Worm (Caenorhabditis elegans) whole organism, L1 larva: Measurements from ENCODE around the gene str-196.

Experiments used
- C16A3.4 ChIP-seq: fragments of 150-350 bp; optimal IDR thresholded peaks from 2 replicates; lab custom pipeline; 2014; ENCODE audit warnings: missing biosample characterization, missing genetic modification characterization
- F16B12.6 ChIP-seq: fragments of 150-350 bp; optimal IDR thresholded peaks from 2 replicates; lab custom pipeline; 2014; ENCODE audit warnings: missing biosample characterization, missing genetic modification characterization
- Y116A8C.19 ChIP-seq: sonication (generic microtip); optimal IDR thresholded peaks from 2 replicates; lab custom pipeline; 2016; ENCODE audit warnings: missing compliant biosample characterization, missing genetic modification characterization, borderline replicate concordance
- aha-1 ChIP-seq: fragments of 150-350 bp; optimal IDR thresholded peaks from 2 replicates; lab custom pipeline; 2014; ENCODE audit warnings: missing biosample characterization, missing genetic modification characterization
- aly-2 ChIP-seq: fragments of 150-350 bp; optimal IDR thresholded peaks from 2 replicates; lab custom pipeline; 2014; ENCODE audit warnings: missing biosample characterization, missing genetic modification characterization
- blmp-1 ChIP-seq: fragments of 150-350 bp; optimal IDR thresholded peaks from 2 replicates; lab custom pipeline; 2014; ENCODE audit warnings: missing biosample characterization, missing genetic modification characterization
- ceh-63 ChIP-seq: fragments of 200-800 bp; sonication (Bioruptor generic); optimal IDR thresholded peaks from 2 replicates; lab custom pipeline; 2018; ENCODE audit warnings: mild to moderate bottlenecking, missing genetic modification characterization, missing compliant biosample characterization
- ceh-82 ChIP-seq, 3 experiments: fragments of 150-350 bp in 1 of 3; sonication (generic microtip) in 2 of 3; optimal IDR thresholded peaks; 2 replicates each; lab custom pipeline; 2014 to 2017; ENCODE audit warnings: missing biosample characterization in 3 of 3, missing genetic modification characterization in 3 of 3
- ceh-90 ChIP-seq: sonication (generic microtip); optimal IDR thresholded peaks from 2 replicates; lab custom pipeline; 2016; ENCODE audit warnings: missing genetic modification characterization, missing compliant biosample characterization
- dpl-1 ChIP-seq, 3 experiments: fragments of 150-350 bp in 2 of 3; sonication (generic microtip) in 1 of 3; optimal IDR thresholded peaks; 2 replicates each; lab custom pipeline; 2014 to 2017; ENCODE audit warnings: missing biosample characterization in 3 of 3, missing genetic modification characterization in 3 of 3, missing genetic modification reagents in 3 of 3
- efl-1 ChIP-seq, 4 experiments: fragments of 150-350 bp; optimal IDR thresholded peaks in 3 of 4; peaks in 1 of 4; 1 replicate in 1 of 4; 2 replicates in 3 of 4; lab custom pipeline; 2014; ENCODE audit warnings: missing biosample characterization in 2 of 4, missing genetic modification characterization in 2 of 4, missing genetic modification reagents in 2 of 4
- efl-3 ChIP-seq: fragments of 200-800 bp; sonication (Bioruptor generic); optimal IDR thresholded peaks from 2 replicates; lab custom pipeline; 2018; ENCODE audit warnings: mild to moderate bottlenecking, missing genetic modification characterization, missing compliant biosample characterization
- elt-2 ChIP-seq: sonication (generic microtip); optimal IDR thresholded peaks from 2 replicates; lab custom pipeline; 2016; ENCODE audit warnings: missing genetic modification characterization, mild to moderate bottlenecking, inconsistent platforms, missing compliant biosample characterization, missing genetic modification reagents
- ets-5 ChIP-seq: fragments of 200-800 bp; sonication (Bioruptor generic); IDR thresholded peaks from 2 replicates; pipeline ENCODE4 v1.3.6; 2022; ENCODE audit warnings: missing genetic modification characterization, missing compliant biosample characterization
- fkh-8 ChIP-seq: sonication (generic microtip); optimal IDR thresholded peaks from 2 replicates; lab custom pipeline; 2016; ENCODE audit warnings: mild to moderate bottlenecking, missing genetic modification characterization, missing compliant biosample characterization
- fos-1 ChIP-seq: fragments of 150-350 bp; optimal IDR thresholded peaks from 2 replicates; lab custom pipeline; 2014; ENCODE audit warnings: missing biosample characterization, missing genetic modification characterization
- hlh-17 ChIP-seq: fragments of 200-800 bp; sonication (Bioruptor generic); optimal IDR thresholded peaks from 2 replicates; lab custom pipeline; 2018; ENCODE audit warnings: missing genetic modification characterization, mild to moderate bottlenecking, missing compliant biosample characterization, moderate library complexity, borderline replicate concordance
- hlh-4 ChIP-seq: sonication (generic microtip); optimal IDR thresholded peaks from 2 replicates; lab custom pipeline; 2016; ENCODE audit warnings: mild to moderate bottlenecking, missing genetic modification characterization, missing compliant biosample characterization
- hpl-2 ChIP-seq: fragments of 150-350 bp; optimal IDR thresholded peaks from 2 replicates; lab custom pipeline; 2014; ENCODE audit warnings: missing biosample characterization, missing genetic modification reagents, missing genetic modification characterization
- irx-1 ChIP-seq: sonication (generic microtip); optimal IDR thresholded peaks from 2 replicates; lab custom pipeline; 2016; ENCODE audit warnings: missing genetic modification characterization, missing compliant biosample characterization
- jun-1 ChIP-seq: fragments of 150-350 bp; optimal IDR thresholded peaks from 2 replicates; lab custom pipeline; 2014; ENCODE audit warnings: missing biosample characterization, missing genetic modification reagents, missing genetic modification characterization
- lin-15B ChIP-seq: fragments of 150-350 bp; sonication (generic microtip); optimal IDR thresholded peaks from 3 replicates; lab custom pipeline; 2014; ENCODE audit warnings: missing biosample characterization, missing genetic modification characterization
- lin-35 ChIP-seq, 2 experiments: fragments of 150-350 bp; optimal IDR thresholded peaks; 2 replicates each; lab custom pipeline; 2014; ENCODE audit warnings: missing biosample characterization in 2 of 2, missing genetic modification characterization in 2 of 2, missing genetic modification reagents in 2 of 2
- lin-39 ChIP-seq: fragments of 150-350 bp; optimal IDR thresholded peaks from 2 replicates; lab custom pipeline; 2014; ENCODE audit warnings: missing biosample characterization, missing genetic modification reagents, missing genetic modification characterization
- lir-3 ChIP-seq: sonication (generic microtip); optimal IDR thresholded peaks from 2 replicates; lab custom pipeline; 2016; ENCODE audit warnings: mild to moderate bottlenecking, missing genetic modification characterization, moderate library complexity, missing compliant biosample characterization; ENCODE audit not compliant: poor library complexity
- mab-9 ChIP-seq: fragments of 200-800 bp; sonication (Bioruptor generic); IDR thresholded peaks from 2 replicates; pipeline ENCODE4 v1.3.6; 2022; ENCODE audit warnings: missing genetic modification reagents, missing genetic modification characterization, missing compliant biosample characterization
- nhr-11 ChIP-seq: fragments of 150-350 bp; optimal IDR thresholded peaks from 2 replicates; lab custom pipeline; 2014; ENCODE audit warnings: missing biosample characterization, missing genetic modification characterization
- nhr-20 ChIP-seq: sonication (generic microtip); optimal IDR thresholded peaks from 2 replicates; lab custom pipeline; 2016; ENCODE audit warnings: mild to moderate bottlenecking, missing genetic modification characterization, missing compliant biosample characterization
- nhr-237 ChIP-seq: fragments of 150-350 bp; optimal IDR thresholded peaks from 2 replicates; lab custom pipeline; 2014; ENCODE audit warnings: missing biosample characterization, missing genetic modification characterization
- nhr-28 ChIP-seq: fragments of 150-350 bp; optimal IDR thresholded peaks from 2 replicates; lab custom pipeline; 2014; ENCODE audit warnings: missing biosample characterization, missing genetic modification characterization
- nhr-47 ChIP-seq: sonication (generic microtip); optimal IDR thresholded peaks from 2 replicates; lab custom pipeline; 2016; ENCODE audit warnings: mild to moderate bottlenecking, missing genetic modification characterization, moderate library complexity, missing compliant biosample characterization
- nhr-84 ChIP-seq: sonication (generic microtip); optimal IDR thresholded peaks from 2 replicates; lab custom pipeline; 2017; ENCODE audit warnings: missing biosample characterization, missing genetic modification characterization
- nhr-90 ChIP-seq: sonication (generic microtip); optimal IDR thresholded peaks from 2 replicates; lab custom pipeline; 2016; ENCODE audit warnings: mild to moderate bottlenecking, missing genetic modification characterization, missing compliant biosample characterization; ENCODE audit not compliant: poor library complexity
- pqm-1 ChIP-seq: sonication (generic microtip); optimal IDR thresholded peaks from 3 replicates; lab custom pipeline; 2017; ENCODE audit warnings: missing biosample characterization, missing genetic modification characterization
- rnt-1 ChIP-seq: sonication (generic microtip); optimal IDR thresholded peaks from 2 replicates; lab custom pipeline; 2016; ENCODE audit warnings: mild to moderate bottlenecking, missing genetic modification characterization, moderate library complexity, missing compliant biosample characterization
- snpc-4 ChIP-seq: fragments of 150-350 bp; optimal IDR thresholded peaks from 2 replicates; lab custom pipeline; 2014; ENCODE audit warnings: missing biosample characterization, missing genetic modification characterization
- sox-4 ChIP-seq: sonication (generic microtip); optimal IDR thresholded peaks from 2 replicates; lab custom pipeline; 2016; ENCODE audit warnings: missing genetic modification characterization, missing compliant biosample characterization
- tbx-2 ChIP-seq: sonication (generic microtip); optimal IDR thresholded peaks from 2 replicates; lab custom pipeline; 2016; ENCODE audit warnings: missing genetic modification characterization, missing compliant biosample characterization
- tlp-1 ChIP-seq: fragments of 150-350 bp; optimal IDR thresholded peaks from 2 replicates; lab custom pipeline; 2014; ENCODE audit warnings: missing biosample characterization, missing genetic modification characterization
- unc-130 ChIP-seq: fragments of 150-350 bp; optimal IDR thresholded peaks from 2 replicates; lab custom pipeline; 2017; ENCODE audit warnings: missing biosample characterization, missing genetic modification characterization, inconsistent platforms
- unc-86 ChIP-seq: sonication (generic microtip); optimal IDR thresholded peaks from 2 replicates; lab custom pipeline; 2016; ENCODE audit warnings: missing genetic modification characterization, missing compliant biosample characterization
- vab-15 ChIP-seq: sonication (generic microtip); optimal IDR thresholded peaks from 2 replicates; lab custom pipeline; 2017; ENCODE audit warnings: missing genotype, mild to moderate bottlenecking, missing genetic modification characterization, missing compliant biosample characterization
- zip-4 ChIP-seq: fragments of 200-800 bp; sonication (Bioruptor generic); optimal IDR thresholded peaks from 2 replicates; lab custom pipeline; 2018; ENCODE audit warnings: mild to moderate bottlenecking, missing genetic modification characterization, moderate library complexity, missing compliant biosample characterization
- ztf-11 ChIP-seq, 2 experiments: sonication (generic microtip); optimal IDR thresholded peaks; 2 replicates each; lab custom pipeline; 2016 to 2017; ENCODE audit warnings: missing genetic modification characterization in 2 of 2, missing biosample characterization in 1 of 2, missing compliant biosample characterization in 1 of 2
- ztf-4 ChIP-seq: fragments of 150-350 bp; optimal IDR thresholded peaks from 2 replicates; lab custom pipeline; 2014; ENCODE audit warnings: missing biosample characterization, missing genetic modification characterization

The str-196 gene

ce11 chrV:494284-494683 is 2.8 kb downstream of the str-196 start, which contains the start of gene nhr-131 (continued):
- no peak for TF ChIP-seq nhr-237 (tag; lab: Kevin White, UChicago)
- no peak for TF ChIP-seq F16B12.6
- no peak for TF ChIP-seq C16A3.4 (tag; lab: Kevin White, UChicago)
- no peak for TF ChIP-seq aly-2 (tag; lab: Kevin White, UChicago)
- no peak for TF ChIP-seq ceh-63 (GFP tag; lab: Kevin White, UChicago)
- no peak for TF ChIP-seq mab-9
- peak; percentile 34 for TF ChIP-seq elt-2 (tag; lab: Kevin White, UChicago)
- TF ChIP-seq jun-1 = no peak
- TF ChIP-seq hlh-17 = no peak
- TF ChIP-seq unc-86 (tag; lab: Kevin White, UChicago) = no peak
- TF ChIP-seq lin-39 = no peak
- TF ChIP-seq aha-1 = no peak
- no peak for TF ChIP-seq ztf-11 (tag; optimal IDR thresholded peaks at IDR 0.05; lab: Kevin White, UChicago)
- TF ChIP-seq blmp-1 = peak; percentile 51
- TF ChIP-seq Y116A8C.19 (tag; lab: Kevin White, UChicago) = no peak
- no peak for TF ChIP-seq nhr-28
- no peak for TF ChIP-seq nhr-84 (tag; lab: Kevin White, UChicago)
- peak in 1 of 2 experiments; percentile 60 for TF ChIP-seq lin-35 (GFP tag; optimal IDR thresholded peaks at IDR 0.05; lab: Kevin White, UChicago)
- no peak for TF ChIP-seq dpl-1 (GFP tag; optimal IDR thresholded peaks at IDR 0.05; lab: Kevin White, UChicago)
- TF ChIP-seq efl-3 (GFP tag; lab: Kevin White, UChicago) = no peak
- TF ChIP-seq unc-130 (tag; lab: Kevin White, UChicago) = no peak
- no peak for TF ChIP-seq fkh-8 (tag; lab: Kevin White, UChicago)
- no peak for TF ChIP-seq ceh-82 (tag; optimal IDR thresholded peaks at IDR 0.05; lab: Kevin White, UChicago)
- TF ChIP-seq tbx-2 (tag; lab: Kevin White, UChicago) = peak; percentile 6
- no peak for TF ChIP-seq hlh-4 (tag; lab: Kevin White, UChicago)
- TF ChIP-seq hpl-2 (GFP tag; lab: Kevin White, UChicago) = no peak
- TF ChIP-seq fos-1 = no peak
- peak; percentile 58 for TF ChIP-seq nhr-20 (tag; lab: Kevin White, UChicago)
- TF ChIP-seq vab-15 (tag; lab: Kevin White, UChicago) = no peak

- no peak for TF ChIP-seq lir-3
- no peak for TF ChIP-seq ztf-4
- TF ChIP-seq tlp-1 = no peak
- TF ChIP-seq zip-4 = no peak
- no peak for TF ChIP-seq nhr-90 (tag; lab: Kevin White, UChicago)
- TF ChIP-seq irx-1 (tag; lab: Kevin White, UChicago) = no peak
- TF ChIP-seq sox-4 = no peak
- TF ChIP-seq efl-1 (optimal IDR thresholded peaks at IDR 0.05; lab: Kevin White, UChicago) = no peak
- no peak for TF ChIP-seq efl-1 (GFP tag; optimal IDR thresholded peaks at IDR 0.05 in 1 of 2; lab: Kevin White, UChicago)
- TF ChIP-seq F16B12.6 = no peak
- no peak for TF ChIP-seq ets-5 (GFP tag; lab: Robert Waterston, UW)
- TF ChIP-seq ceh-90 = no peak
- TF ChIP-seq rnt-1 (tag; lab: Kevin White, UChicago) = no peak
- TF ChIP-seq nhr-11 = no peak
- no peak for TF ChIP-seq nhr-47 (tag; lab: Kevin White, UChicago)
- no peak for TF ChIP-seq nhr-84 (tag; lab: Kevin White, UChicago)
- TF ChIP-seq lin-15B (tag; lab: Kevin White, UChicago) = no peak
- no peak for TF ChIP-seq nhr-237 (tag; lab: Kevin White, UChicago)
- TF ChIP-seq snpc-4 (tag; lab: Kevin White, UChicago) = no peak
- TF ChIP-seq pqm-1 = no peak
- TF ChIP-seq, all 84 proteins: peak for 0
Observed at ce11 chrV:497399-497798, 5.9 kb downstream of the str-196 start, which contains the start of gene T01G6.1. TSS of gene T01G6.1 (plus strand) at chrV:497699.
